Fruit fly (Drosophila melanogaster) whole organism, prepupa: ENCODE results near the gene CG7384.
A peak's percentile ranks its signal among the peaks of the same experiment; 100 is the strongest.

Experiments
- Blimp-1 ChIP-seq: fragments of 200-800 bp; sonication (Bioruptor generic); optimal IDR thresholded peaks from 3 replicates; lab custom pipeline; 2017; ENCODE audit warnings: missing biosample characterization, missing genetic modification characterization, mild to moderate bottlenecking, moderate library complexity, missing genetic modification reagents
- CG10669 ChIP-seq: fragments of 200-800 bp; sonication (Bioruptor generic); optimal IDR thresholded peaks from 3 replicates; lab custom pipeline; 2018; ENCODE audit warnings: missing biosample characterization, mild to moderate bottlenecking, missing genetic modification characterization, moderate library complexity
- CG11762 ChIP-seq: fragments of 200-800 bp; sonication (Bioruptor generic); optimal IDR thresholded peaks from 3 replicates; lab custom pipeline; 2016; ENCODE audit warnings: missing biosample characterization, missing genetic modification characterization; ENCODE audit not compliant: insufficient read depth
- CG11902 ChIP-seq: fragments of 200-800 bp; sonication (Bioruptor generic); optimal IDR thresholded peaks from 3 replicates; lab custom pipeline; 2016; ENCODE audit warnings: missing biosample characterization, missing genetic modification characterization
- CG16779 ChIP-seq: fragments of 200-800 bp; sonication (Bioruptor generic); optimal IDR thresholded peaks from 3 replicates; lab custom pipeline; 2017; ENCODE audit warnings: missing biosample characterization, mild to moderate bottlenecking, missing genetic modification characterization
- CG3032 ChIP-seq: fragments of 200-800 bp; optimal IDR thresholded peaks from 2 replicates; lab custom pipeline; 2019; ENCODE audit warnings: missing biosample characterization, mild to moderate bottlenecking, missing genetic modification characterization, moderate library complexity
- CG31627 ChIP-seq: fragments of 200-800 bp; sonication (Bioruptor generic); optimal IDR thresholded peaks from 3 replicates; lab custom pipeline; 2016; ENCODE audit warnings: missing biosample characterization, missing genetic modification characterization
- CG32006 ChIP-seq: fragments of 200-800 bp; sonication (Bioruptor generic); optimal IDR thresholded peaks from 3 replicates; lab custom pipeline; 2017; ENCODE audit warnings: missing biosample characterization, mild to moderate bottlenecking, missing genetic modification characterization
- CG34406 ChIP-seq: fragments of 200-800 bp; sonication (Bioruptor generic); optimal IDR thresholded peaks from 3 replicates; lab custom pipeline; 2016; ENCODE audit warnings: missing biosample characterization, missing genetic modification characterization
- CG4318 ChIP-seq: fragments of 200-800 bp; sonication (Bioruptor generic); optimal IDR thresholded peaks from 3 replicates; lab custom pipeline; 2017; ENCODE audit warnings: missing biosample characterization, mild to moderate bottlenecking, missing genetic modification characterization
- CG6163 ChIP-seq: fragments of 200-800 bp; sonication (Bioruptor generic); IDR thresholded peaks from 3 replicates; pipeline ENCODE4 v1.3.6; 2022; ENCODE audit warnings: missing biosample characterization, missing genetic modification characterization
- CG6276 ChIP-seq: fragments of 200-800 bp; sonication (Bioruptor generic); optimal IDR thresholded peaks from 2 replicates; lab custom pipeline; 2017; ENCODE audit warnings: missing biosample characterization, mild to moderate bottlenecking, missing genetic modification characterization
- CG6792 ChIP-seq: fragments of 200-800 bp; sonication (Bioruptor generic); optimal IDR thresholded peaks from 3 replicates; lab custom pipeline; 2016; ENCODE audit warnings: missing biosample characterization, missing genetic modification characterization
- CG6854 ChIP-seq: fragments of 200-800 bp; sonication (Bioruptor generic); optimal IDR thresholded peaks from 2 replicates; lab custom pipeline; 2017; ENCODE audit warnings: missing biosample characterization, mild to moderate bottlenecking, missing genetic modification characterization
- CG7368 ChIP-seq: fragments of 200-800 bp; sonication (Bioruptor generic); optimal IDR thresholded peaks from 3 replicates; lab custom pipeline; 2016; ENCODE audit warnings: missing biosample characterization, missing genetic modification characterization
- CG8119 ChIP-seq: fragments of 200-800 bp; sonication (Bioruptor generic); IDR thresholded peaks from 3 replicates; pipeline ENCODE4 v1.3.6; 2022; ENCODE audit warnings: missing biosample characterization, missing genetic modification characterization
- CG8319 ChIP-seq: fragments of 200-800 bp; sonication (Bioruptor generic); optimal IDR thresholded peaks from 3 replicates; lab custom pipeline; 2016; ENCODE audit warnings: missing biosample characterization, missing genetic modification characterization
- CG9139 ChIP-seq: fragments of 200-800 bp; sonication (Bioruptor generic); optimal IDR thresholded peaks from 3 replicates; lab custom pipeline; 2017; ENCODE audit warnings: missing biosample characterization, mild to moderate bottlenecking, missing genetic modification characterization
- Eip75B ChIP-seq: fragments of 200-800 bp; sonication (Bioruptor generic); optimal IDR thresholded peaks from 3 replicates; lab custom pipeline; 2016; ENCODE audit warnings: missing biosample characterization, missing genetic modification characterization
- Eip78C ChIP-seq: fragments of 200-800 bp; sonication (Bioruptor generic); peaks from one replicate; lab custom pipeline; 2016; ENCODE audit warnings: missing biosample characterization, missing genetic modification characterization
- Eip93F ChIP-seq: fragments of 200-800 bp; sonication (Bioruptor generic); optimal IDR thresholded peaks from 2 replicates; lab custom pipeline; 2016; ENCODE audit warnings: missing biosample characterization, mild to moderate bottlenecking, missing genetic modification characterization
- Ets21C ChIP-seq: fragments of 200-800 bp; sonication (Bioruptor generic); optimal IDR thresholded peaks from 3 replicates; lab custom pipeline; 2016; ENCODE audit warnings: missing biosample characterization, missing genetic modification characterization
- Gug ChIP-seq: fragments of 200-800 bp; sonication (Bioruptor generic); IDR thresholded peaks from 2 replicates; pipeline ENCODE4 v1.3.6; 2022; ENCODE audit warnings: missing biosample characterization, missing genetic modification characterization
- Hr38 ChIP-seq: sonication (Bioruptor generic); optimal IDR thresholded peaks from 2 replicates; lab custom pipeline; 2016; ENCODE audit warnings: missing biosample characterization, missing genetic modification characterization
- Hr39 ChIP-seq: fragments of 200-800 bp; sonication (Bioruptor generic); optimal IDR thresholded peaks from 2 replicates; lab custom pipeline; 2016; ENCODE audit warnings: missing biosample characterization, missing genetic modification characterization
- Hr4 ChIP-seq: fragments of 200-800 bp; sonication (Bioruptor generic); optimal IDR thresholded peaks from 3 replicates; lab custom pipeline; 2016; ENCODE audit warnings: missing biosample characterization, missing genetic modification characterization
- Lpt ChIP-seq: fragments of 200-800 bp; sonication (Bioruptor generic); optimal IDR thresholded peaks from 3 replicates; lab custom pipeline; 2016; ENCODE audit warnings: missing biosample characterization, missing genetic modification characterization
- Met ChIP-seq: fragments of 200-800 bp; sonication (Bioruptor generic); optimal IDR thresholded peaks from 3 replicates; lab custom pipeline; 2016; ENCODE audit warnings: missing biosample characterization, missing genetic modification characterization
- OdsH ChIP-seq: fragments of 200-800 bp; sonication (Bioruptor generic); optimal IDR thresholded peaks from 3 replicates; lab custom pipeline; 2016; ENCODE audit warnings: missing biosample characterization, missing genetic modification characterization
- Smox ChIP-seq: fragments of 200-800 bp; sonication (Bioruptor generic); optimal IDR thresholded peaks from 3 replicates; lab custom pipeline; 2016; ENCODE audit warnings: missing biosample characterization, missing genetic modification characterization
- achi ChIP-seq: fragments of 200-800 bp; sonication (Bioruptor generic); optimal IDR thresholded peaks from 3 replicates; lab custom pipeline; 2016; ENCODE audit warnings: missing biosample characterization, missing genetic modification characterization
- cyc ChIP-seq: fragments of 200-800 bp; sonication (Bioruptor generic); optimal IDR thresholded peaks from 3 replicates; lab custom pipeline; 2016; ENCODE audit warnings: missing biosample characterization, missing genetic modification characterization
- dac ChIP-seq: fragments of 200-800 bp; sonication (Bioruptor generic); optimal IDR thresholded peaks from 2 replicates; lab custom pipeline; 2017; ENCODE audit warnings: missing biosample characterization, mild to moderate bottlenecking, missing genetic modification characterization
- dsx ChIP-seq: fragments of 200-800 bp; optimal IDR thresholded peaks from 3 replicates; lab custom pipeline; 2019; ENCODE audit warnings: missing biosample characterization, mild to moderate bottlenecking, missing genetic modification characterization, moderate library complexity; ENCODE audit not compliant: poor library complexity, severe bottlenecking
- esn ChIP-seq: fragments of 200-800 bp; sonication (Bioruptor generic); optimal IDR thresholded peaks from 2 replicates; lab custom pipeline; 2016; ENCODE audit warnings: missing biosample characterization, mild to moderate bottlenecking, missing genetic modification characterization, moderate library complexity
- fd59A ChIP-seq: fragments of 200-800 bp; sonication (Bioruptor generic); optimal IDR thresholded peaks from 2 replicates; lab custom pipeline; 2017; ENCODE audit warnings: missing biosample characterization, mild to moderate bottlenecking, missing genetic modification characterization, missing genetic modification reagents
- fkh ChIP-seq: fragments of 200-800 bp; sonication (Bioruptor generic); optimal IDR thresholded peaks from 3 replicates; lab custom pipeline; 2017; ENCODE audit warnings: missing biosample characterization, mild to moderate bottlenecking, missing genetic modification characterization, moderate library complexity
- lz ChIP-seq: fragments of 200-800 bp; sonication (Bioruptor generic); optimal IDR thresholded peaks from 3 replicates; lab custom pipeline; 2016; ENCODE audit warnings: missing biosample characterization, missing genetic modification characterization
- pdm3 ChIP-seq: fragments of 200-800 bp; sonication (Bioruptor generic); optimal IDR thresholded peaks from 3 replicates; lab custom pipeline; 2016; ENCODE audit warnings: missing biosample characterization, missing genetic modification characterization
- salr ChIP-seq, 2 experiments: fragments of 200-800 bp; sonication (Bioruptor generic); optimal IDR thresholded peaks; 3 replicates each; lab custom pipeline; 2016 to 2018; ENCODE audit warnings: missing biosample characterization in 2 of 2, missing genetic modification characterization in 2 of 2, mild to moderate bottlenecking in 1 of 2
- spab ChIP-seq: fragments of 200-800 bp; sonication (Bioruptor generic); optimal IDR thresholded peaks from 2 replicates; lab custom pipeline; 2017; ENCODE audit warnings: missing biosample characterization, mild to moderate bottlenecking, missing genetic modification characterization, missing genetic modification reagents
- ss ChIP-seq, 2 experiments: fragments of 200-800 bp; sonication (Bioruptor generic); optimal IDR thresholded peaks; 2 replicates in 1 of 2; 3 replicates in 1 of 2; lab custom pipeline; 2017 to 2018; ENCODE audit warnings: mild to moderate bottlenecking in 2 of 2, missing biosample characterization in 2 of 2, missing genetic modification characterization in 2 of 2, moderate library complexity in 1 of 2
- svp ChIP-seq: fragments of 200-800 bp; sonication (Bioruptor generic); peaks from one replicate; lab custom pipeline; 2016; ENCODE audit warnings: missing biosample characterization, missing genetic modification characterization
- topi ChIP-seq: fragments of 200-800 bp; sonication (Bioruptor generic); optimal IDR thresholded peaks from 3 replicates; lab custom pipeline; 2016; ENCODE audit warnings: missing biosample characterization, missing genetic modification characterization

CG7384 gene

DNA sequence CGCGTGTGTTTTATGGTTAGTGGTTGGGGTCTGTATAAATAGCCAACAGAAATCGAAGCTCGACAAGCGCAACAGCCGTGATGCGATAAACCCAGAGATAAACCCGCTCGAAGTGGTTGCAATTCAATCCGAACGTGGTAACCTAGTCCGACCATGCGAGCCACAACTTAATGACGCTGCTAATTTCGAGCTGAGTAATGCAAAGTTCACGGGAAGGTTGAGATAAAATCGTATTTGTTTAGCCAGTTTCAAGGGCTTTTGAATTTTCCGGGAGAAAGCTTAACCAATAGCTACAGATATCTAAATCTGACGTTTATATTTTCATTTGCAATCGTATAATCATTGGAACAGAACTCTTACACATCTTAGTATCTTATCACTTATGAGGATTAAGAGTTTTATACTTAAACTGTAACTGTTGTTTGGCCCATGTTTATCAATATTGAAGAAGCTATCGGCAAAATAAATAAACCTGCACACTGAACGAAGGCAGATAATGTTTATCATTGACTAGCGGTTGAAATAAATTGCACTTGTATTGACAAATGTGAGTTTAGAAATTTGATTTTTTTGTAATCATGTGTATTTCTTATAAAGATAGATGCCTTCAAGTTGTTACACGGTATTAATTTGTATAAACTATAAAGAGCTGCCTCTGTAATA lies 3.7 kb upstream of the CG7384 start:
- no peak for TF ChIP-seq Smox (GFP tag; lab: Kevin White, UChicago)
- no peak for TF ChIP-seq CG11762 (GFP tag; lab: Kevin White, UChicago)
- TF ChIP-seq Eip78C: peak; percentile 55
- TF ChIP-seq fd59A (GFP tag; lab: Kevin White, UChicago): no peak
- no peak for TF ChIP-seq CG6854 (GFP tag; lab: Kevin White, UChicago)
- peak; percentile 38 for TF ChIP-seq CG10669 (GFP tag; lab: Kevin White, UChicago)
- TF ChIP-seq CG11902 (GFP tag; lab: Kevin White, UChicago): no peak
- no peak for TF ChIP-seq Blimp-1 (GFP tag; lab: Kevin White, UChicago)
- no peak for TF ChIP-seq lz (GFP tag; lab: Kevin White, UChicago)
- no peak for TF ChIP-seq achi (GFP tag; lab: Kevin White, UChicago)
- TF ChIP-seq salr (GFP tag; optimal IDR thresholded peaks at IDR 0.05; lab: Kevin White, UChicago): no peak
- TF ChIP-seq CG7368 (GFP tag; lab: Kevin White, UChicago): no peak
- TF ChIP-seq Hr38 (GFP tag; lab: Kevin White, UChicago): no peak
- TF ChIP-seq dsx (GFP tag; lab: Kevin White, UChicago): no peak

DNA sequence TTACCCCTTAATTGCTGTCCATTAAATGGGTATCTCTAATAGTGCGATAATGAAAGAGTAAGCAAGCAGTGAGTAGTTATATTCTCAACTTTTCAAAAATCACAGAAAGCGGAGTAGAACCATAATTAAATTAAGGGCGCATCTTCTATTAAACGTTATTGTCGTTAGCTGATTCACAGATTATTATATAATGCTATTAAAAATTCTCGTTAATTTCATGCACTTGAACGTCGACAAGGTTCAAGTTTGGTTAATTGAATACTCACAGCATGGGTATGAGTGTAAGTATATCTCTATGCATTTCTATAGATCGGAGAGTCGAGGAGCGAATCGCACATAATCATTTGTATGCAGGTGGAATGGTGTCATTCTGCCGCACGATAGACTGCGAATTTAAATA lies 590 bp upstream of the CG7384 start:
- TF ChIP-seq CG32006 (GFP tag; lab: Kevin White, UChicago): no peak
- TF ChIP-seq CG8319 (GFP tag; lab: Kevin White, UChicago): no peak
- peak; percentile 38 for TF ChIP-seq Eip78C
- no peak for TF ChIP-seq CG7368 (GFP tag; lab: Kevin White, UChicago)

DNA sequence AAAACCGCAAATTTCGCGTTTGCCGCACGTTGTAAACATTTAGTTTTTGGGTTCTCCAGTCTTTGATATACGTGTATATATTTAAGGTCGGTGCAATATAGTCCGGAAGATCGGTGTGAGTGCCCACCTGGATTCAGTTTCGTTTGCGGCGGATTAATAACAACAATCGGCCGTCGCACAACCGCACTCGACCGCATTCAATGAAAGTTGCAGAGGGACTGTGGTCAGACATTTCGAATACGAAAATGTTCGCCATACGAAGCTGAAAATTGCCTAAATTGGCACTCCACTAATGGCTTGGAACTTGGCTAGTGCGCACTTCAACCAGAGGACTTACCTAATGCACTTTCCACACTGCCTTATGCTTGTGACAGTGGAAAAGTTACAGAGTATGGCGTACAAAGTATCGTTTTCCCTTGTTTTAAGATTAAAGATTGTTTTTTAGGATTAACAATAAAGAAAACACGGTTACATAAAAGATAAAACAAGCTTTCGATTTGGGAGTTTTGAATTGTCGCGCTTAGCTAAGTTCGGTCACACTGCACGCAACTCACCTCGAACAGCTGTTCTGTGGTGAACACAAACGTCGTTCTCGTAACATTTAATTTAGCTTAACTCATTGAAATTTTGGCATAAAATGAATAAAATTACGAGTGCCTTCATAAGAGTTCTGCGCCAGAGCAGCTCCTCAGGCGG lies 3.5 kb downstream of the CG7384 start, which contains the start of the genes Myo31DF and CG6094:
Myo31DF (minus strand) TSS at position 223 of the 696 bp plus-strand sequence.
CG6094 (plus strand) TSS at position 525 of the 696 bp plus-strand sequence.
- TF ChIP-seq Met (GFP tag; lab: Kevin White, UChicago) (no peak), CG6854 (GFP tag; lab: Kevin White, UChicago) (no peak), CG6276 (no peak), cyc (GFP tag; lab: Kevin White, UChicago) (no peak), Eip93F (no peak), Lpt (GFP tag; lab: Kevin White, UChicago) (no peak), fkh (no peak), CG6792 (GFP tag; lab: Kevin White, UChicago) (no peak), topi (GFP tag; lab: Kevin White, UChicago) (no peak), Hr4 (GFP tag; lab: Kevin White, UChicago) (no peak), Ets21C (GFP tag; lab: Kevin White, UChicago) (no peak), CG10669 (GFP tag; lab: Kevin White, UChicago) (no peak), CG34406 (GFP tag; lab: Kevin White, UChicago) (no peak), CG3032 (tag; lab: Kevin White, UChicago) (no peak), pdm3 (no peak), Hr39 (peak; percentile 19), esn (GFP tag; lab: Kevin White, UChicago) (peak; percentile 27), salr (GFP tag; optimal IDR thresholded peaks at IDR 0.05; lab: Kevin White, UChicago) (no peak), Smox (GFP tag; lab: Kevin White, UChicago) (no peak), Eip75B (peak; percentile 23), Gug (GFP tag; lab: Robert Waterston, UW) (no peak), CG16779 (no peak), svp (GFP tag; lab: Kevin White, UChicago) (peak; percentile 66), CG6163 (peak; percentile 43; the same call in 1 of the 3 replicates), dac (GFP tag; lab: Kevin White, UChicago) (no peak), OdsH (GFP tag; lab: Kevin White, UChicago) (no peak), CG8319 (GFP tag; lab: Kevin White, UChicago) (no peak), CG11762 (GFP tag; lab: Kevin White, UChicago) (no peak), Eip78C (peak; percentile 75), fd59A (GFP tag; lab: Kevin White, UChicago) (no peak), CG32006 (GFP tag; lab: Kevin White, UChicago) (no peak), CG4318 (GFP tag; lab: Kevin White, UChicago) (no peak), CG31627 (GFP tag; lab: Kevin White, UChicago) (no peak), CG8119 (GFP tag; lab: Robert Waterston, UW) (no peak), spab (GFP tag; lab: Kevin White, UChicago) (no peak), CG9139 (GFP tag; lab: Kevin White, UChicago) (no peak), ss (GFP tag; optimal IDR thresholded peaks at IDR 0.05; lab: Kevin White, UChicago) (peak in 1 of 2 experiments; percentile 29), CG7368 (GFP tag; lab: Kevin White, UChicago) (no peak)
